ENCODE assay signal across 4 worm cellular contexts in genomic region chrII:10303663-10304115, ce11.
TF ChIP-seq lines count a peak whose summit lies in the region.

vha-9 (minus strand) TSS chrII:10303713.

TF ChIP-seq in whole organism, L2 larva, 48 proteins besides CTCF, POLR2A, EP300 and RAD21 (continues in another document):
- peak; percentile 44 for TF ChIP-seq ama-1 (optimal IDR thresholded peaks at IDR 0.05; lab: Kevin White, UChicago)
- TF ChIP-seq dmd-4 (tag; optimal IDR thresholded peaks at IDR 0.05; lab: Kevin White, UChicago), result no peak
- TF ChIP-seq nhr-10 (tag; optimal IDR thresholded peaks at IDR 0.05; lab: Kevin White, UChicago), result no peak
- no peak for TF ChIP-seq nhr-77 (tag; optimal IDR thresholded peaks at IDR 0.05; lab: Kevin White, UChicago)
- peak; percentile 63 for TF ChIP-seq ztf-4 (tag; optimal IDR thresholded peaks at IDR 0.05; lab: Kevin White, UChicago)
- TF ChIP-seq Y55F3AM.14 (GFP tag; optimal IDR thresholded peaks at IDR 0.05; lab: Kevin White, UChicago), result no peak
- peak; percentile 77 for TF ChIP-seq F13H6.1 (tag; optimal IDR thresholded peaks at IDR 0.05; lab: Kevin White, UChicago)
- no peak for TF ChIP-seq ztf-11 (tag; optimal IDR thresholded peaks at IDR 0.05; lab: Kevin White, UChicago)
- no peak for TF ChIP-seq ztf-1 (GFP tag; conservative IDR thresholded peaks at IDR 0.05; lab: Robert Waterston, UW)
- peak; percentile 86 for TF ChIP-seq unc-55 (GFP tag; optimal IDR thresholded peaks at IDR 0.05; lab: Kevin White, UChicago)
- no peak for TF ChIP-seq unc-39 (tag; optimal IDR thresholded peaks at IDR 0.05; lab: Kevin White, UChicago)
- peak; percentile 71 for TF ChIP-seq C34F6.9 (tag; optimal IDR thresholded peaks at IDR 0.05; lab: Kevin White, UChicago)
- TF ChIP-seq nhr-129 (tag; optimal IDR thresholded peaks at IDR 0.05; lab: Kevin White, UChicago), result peak; percentile 40
- TF ChIP-seq mab-5 (tag; optimal IDR thresholded peaks at IDR 0.05; lab: Kevin White, UChicago), result peak; percentile 9
- no peak for TF ChIP-seq egl-27 (tag; optimal IDR thresholded peaks at IDR 0.05; lab: Kevin White, UChicago)
- TF ChIP-seq nhr-25 (tag; optimal IDR thresholded peaks at IDR 0.05; lab: Kevin White, UChicago), result no peak
- TF ChIP-seq nhr-237 (tag; optimal IDR thresholded peaks at IDR 0.05; lab: Kevin White, UChicago), result no peak
- no peak for TF ChIP-seq zag-1 (tag; optimal IDR thresholded peaks at IDR 0.05; lab: Kevin White, UChicago)
- TF ChIP-seq aly-2 (tag; optimal IDR thresholded peaks at IDR 0.05; lab: Kevin White, UChicago), result no peak
- peak; percentile 76 for TF ChIP-seq sma-3 (GFP tag; optimal IDR thresholded peaks at IDR 0.05; lab: Kevin White, UChicago)
- no peak for TF ChIP-seq unc-62 (GFP tag; optimal IDR thresholded peaks at IDR 0.05; lab: Kevin White, UChicago)
- TF ChIP-seq mdl-1 (tag; optimal IDR thresholded peaks at IDR 0.05; lab: Kevin White, UChicago), result no peak
- no peak for TF ChIP-seq elt-1 (tag; optimal IDR thresholded peaks at IDR 0.05; lab: Kevin White, UChicago)
- TF ChIP-seq nhr-23 (tag; optimal IDR thresholded peaks at IDR 0.05; lab: Kevin White, UChicago), result no peak

TF ChIP-seq in whole organism, L4 larva, 104 proteins besides CTCF, POLR2A, EP300 and RAD21 (continues in another document):
- TF ChIP-seq lin-15B (tag; optimal IDR thresholded peaks at IDR 0.05; lab: Kevin White, UChicago), result no peak
- no peak for TF ChIP-seq aha-1 (tag; lab: Kevin White, UChicago)
- no peak for TF ChIP-seq zfp-3 (GFP tag; conservative IDR thresholded peaks at IDR 0.05; lab: Robert Waterston, UW)
- no peak for TF ChIP-seq ZK546.5 (tag; optimal IDR thresholded peaks at IDR 0.05; lab: Kevin White, UChicago)
- no peak for TF ChIP-seq nhr-6 (tag; optimal IDR thresholded peaks at IDR 0.05; lab: Kevin White, UChicago)
- TF ChIP-seq unc-62 (GFP tag; optimal IDR thresholded peaks at IDR 0.05 in 1 of 2; lab: Kevin White, UChicago), result peak in 1 of 2 experiments; percentile 15
- TF ChIP-seq unc-62 (tag; optimal IDR thresholded peaks at IDR 0.05; lab: Kevin White, UChicago), result no peak
- TF ChIP-seq dve-1 (tag; optimal IDR thresholded peaks at IDR 0.05; lab: Kevin White, UChicago; ENCODE audit: insufficient read depth), result peak; percentile 75
- TF ChIP-seq nhr-48 (tag; optimal IDR thresholded peaks at IDR 0.05; lab: Kevin White, UChicago), result no peak
- no peak for TF ChIP-seq duxl-1 (tag; optimal IDR thresholded peaks at IDR 0.05; lab: Kevin White, UChicago; ENCODE audit: poor library complexity)
- TF ChIP-seq aly-2 (tag; optimal IDR thresholded peaks at IDR 0.05; lab: Kevin White, UChicago), result no peak
- TF ChIP-seq F44E2.7 (GFP tag; IDR thresholded peaks at IDR 0.05; lab: Robert Waterston, UW), result no peak
- TF ChIP-seq F37D6.2 (tag; optimal IDR thresholded peaks at IDR 0.05; lab: Kevin White, UChicago), result no peak
- TF ChIP-seq ztf-7 (tag; optimal IDR thresholded peaks at IDR 0.05; lab: Kevin White, UChicago), result no peak
- peak; percentile 64 for TF ChIP-seq hlh-30 (tag; optimal IDR thresholded peaks at IDR 0.05; lab: Kevin White, UChicago; ENCODE audit: insufficient read depth)
- no peak for TF ChIP-seq mxl-2 (GFP tag; conservative IDR thresholded peaks at IDR 0.05; lab: Robert Waterston, UW)
- no peak for TF ChIP-seq ceh-62 (tag; optimal IDR thresholded peaks at IDR 0.05; lab: Kevin White, UChicago)
- no peak for TF ChIP-seq Y105C5A.15 (GFP tag; IDR thresholded peaks at IDR 0.05; lab: Robert Waterston, UW)
- TF ChIP-seq hif-1 (tag; optimal IDR thresholded peaks at IDR 0.05; lab: Kevin White, UChicago), result peak in 1 of 2 experiments; percentile 54
- TF ChIP-seq hmg-1.1 (GFP tag; IDR thresholded peaks at IDR 0.05; lab: Robert Waterston, UW), result peak; percentile 10; the same call in 1 of the 2 replicates
- peak; percentile 62 for TF ChIP-seq hlh-11 (tag; optimal IDR thresholded peaks at IDR 0.05; lab: Kevin White, UChicago)
- peak in 1 of 2 experiments; percentile 37 for TF ChIP-seq lsy-2 (tag; optimal IDR thresholded peaks at IDR 0.05; lab: Kevin White, UChicago)
- TF ChIP-seq pha-4 (GFP tag; IDR thresholded peaks at IDR 0.05; lab: Robert Waterston, UW), result 0 out of 2 replicates have a peak, but pooled peaks have one; percentile 46
- no peak for TF ChIP-seq pha-4 (tag; optimal IDR thresholded peaks at IDR 0.05; lab: Kevin White, UChicago)

TF ChIP-seq in whole organism, late embryonic, 69 proteins besides CTCF, POLR2A, EP300 and RAD21 (continues in another document):
- TF ChIP-seq C08G9.2 (tag; optimal IDR thresholded peaks at IDR 0.05; lab: Kevin White, UChicago), result no peak
- no peak for TF ChIP-seq T23F11.4 (GFP tag; optimal IDR thresholded peaks at IDR 0.05; lab: Kevin White, UChicago)
- no peak for TF ChIP-seq madf-2 (tag; optimal IDR thresholded peaks at IDR 0.05; lab: Kevin White, UChicago)
- no peak for TF ChIP-seq ceh-19 (GFP tag; optimal IDR thresholded peaks at IDR 0.05; lab: Kevin White, UChicago)
- peak; percentile 51 for TF ChIP-seq nfya-1 (tag; optimal IDR thresholded peaks at IDR 0.05; lab: Kevin White, UChicago)
- TF ChIP-seq ceh-48 (tag; optimal IDR thresholded peaks at IDR 0.05; lab: Kevin White, UChicago), result peak; percentile 31
- no peak for TF ChIP-seq dmd-4 (tag; optimal IDR thresholded peaks at IDR 0.05; lab: Kevin White, UChicago; ENCODE audit: borderline replicate concordance)
- TF ChIP-seq hlh-15 (tag; optimal IDR thresholded peaks at IDR 0.05; lab: Kevin White, UChicago), result no peak
- no peak for TF ChIP-seq hlh-8 (tag; optimal IDR thresholded peaks at IDR 0.05; lab: Kevin White, UChicago)
- TF ChIP-seq pqm-1 (tag; optimal IDR thresholded peaks at IDR 0.05; lab: Kevin White, UChicago), result no peak
- TF ChIP-seq ceh-2 (tag; optimal IDR thresholded peaks at IDR 0.05; lab: Kevin White, UChicago), result peak; percentile 17
- TF ChIP-seq lim-6 (tag; optimal IDR thresholded peaks at IDR 0.05; lab: Kevin White, UChicago), result no peak
- TF ChIP-seq ceh-24 (tag; optimal IDR thresholded peaks at IDR 0.05; lab: Kevin White, UChicago), result no peak
- TF ChIP-seq unc-86 (tag; optimal IDR thresholded peaks at IDR 0.05; lab: Kevin White, UChicago), result peak; percentile 2
- TF ChIP-seq unc-55 (GFP tag; optimal IDR thresholded peaks at IDR 0.05; lab: Kevin White, UChicago), result no peak
- no peak for TF ChIP-seq rnt-1 (tag; optimal IDR thresholded peaks at IDR 0.05; lab: Kevin White, UChicago)
- TF ChIP-seq odd-2 (tag; optimal IDR thresholded peaks at IDR 0.05; lab: Kevin White, UChicago), result no peak
- TF ChIP-seq K02D7.2 (tag; optimal IDR thresholded peaks at IDR 0.05; lab: Kevin White, UChicago), result no peak
- TF ChIP-seq nhr-232 (tag; optimal IDR thresholded peaks at IDR 0.05; lab: Kevin White, UChicago), result no peak
- no peak for TF ChIP-seq elt-4 (tag; optimal IDR thresholded peaks at IDR 0.05; lab: Kevin White, UChicago)
- TF ChIP-seq che-1 (tag; optimal IDR thresholded peaks at IDR 0.05; lab: Kevin White, UChicago), result no peak
- peak; percentile 51 for TF ChIP-seq ceh-31 (tag; optimal IDR thresholded peaks at IDR 0.05; lab: Kevin White, UChicago)
- no peak for TF ChIP-seq dve-1 (tag; optimal IDR thresholded peaks at IDR 0.05; lab: Kevin White, UChicago)
- TF ChIP-seq ceh-22 (tag; optimal IDR thresholded peaks at IDR 0.05; lab: Kevin White, UChicago), result no peak
- TF ChIP-seq sdc-2 (tag; optimal IDR thresholded peaks at IDR 0.05; lab: Kevin White, UChicago), result no peak
- no peak for TF ChIP-seq fkh-6 (tag; optimal IDR thresholded peaks at IDR 0.05; lab: Kevin White, UChicago)
- TF ChIP-seq ttx-3 (tag; optimal IDR thresholded peaks at IDR 0.05; lab: Kevin White, UChicago), result no peak

TF ChIP-seq in whole organism, mixed stage, embryonic, 35 proteins besides CTCF, POLR2A, EP300 and RAD21:
- TF ChIP-seq ces-1 (GFP tag; optimal IDR thresholded peaks at IDR 0.05; lab: Kevin White, UChicago) (peak; percentile 91), bed-3 (GFP tag; optimal IDR thresholded peaks at IDR 0.05; lab: Kevin White, UChicago) (peak; percentile 11), hlh-1 (tag; optimal IDR thresholded peaks at IDR 0.05; lab: Kevin White, UChicago) (peak; percentile 28), mls-2 (tag; optimal IDR thresholded peaks at IDR 0.05; lab: Kevin White, UChicago) (no peak), nhr-2 (tag; optimal IDR thresholded peaks at IDR 0.05; lab: Kevin White, UChicago) (peak; percentile 3), lsy-2 (tag; optimal IDR thresholded peaks at IDR 0.05; lab: Kevin White, UChicago) (peak; percentile 57), pha-4 (tag; optimal IDR thresholded peaks at IDR 0.05; lab: Kevin White, UChicago) (peak; percentile 7), ztf-11 (tag; optimal IDR thresholded peaks at IDR 0.05; lab: Kevin White, UChicago) (no peak), M03D4.4 (tag; optimal IDR thresholded peaks at IDR 0.05; lab: Kevin White, UChicago) (peak; percentile 13), nhr-12 (tag; optimal IDR thresholded peaks at IDR 0.05; lab: Kevin White, UChicago) (no peak), mep-1 (tag; optimal IDR thresholded peaks at IDR 0.05; lab: Kevin White, UChicago) (peak; percentile 56), unc-39 (tag; optimal IDR thresholded peaks at IDR 0.05; lab: Kevin White, UChicago) (no peak), flh-1 (GFP tag; optimal IDR thresholded peaks at IDR 0.05; lab: Kevin White, UChicago) (no peak), sptf-1 (tag; optimal IDR thresholded peaks at IDR 0.05; lab: Kevin White, UChicago) (peak; percentile 74)
